Fruit fly (Drosophila melanogaster): ENCODE measurements around the gene Elo68beta.

- no peak for TF ChIP-seq klu (GFP tag; IDR thresholded peaks at IDR 0.05)
- TF ChIP-seq fd96Cb (tag; optimal IDR thresholded peaks at IDR 0.05), result no peak
- peak; percentile 80 for TF ChIP-seq twi (tag; optimal IDR thresholded peaks at IDR 0.05)
- TF ChIP-seq NfI (GFP tag; optimal IDR thresholded peaks at IDR 0.05), result no peak
- TF ChIP-seq CG3726 (GFP tag; IDR thresholded peaks at IDR 0.05), result no peak
- no peak for TF ChIP-seq Xrp1 (GFP tag; IDR thresholded peaks at IDR 0.05)
- no peak for TF ChIP-seq sim (GFP tag; IDR thresholded peaks at IDR 0.05)
- no peak for TF ChIP-seq sna (GFP tag; IDR thresholded peaks at IDR 0.05; ENCODE audit: partially characterized antibody)
- no peak for TF ChIP-seq Sox102F (GFP tag; optimal IDR thresholded peaks at IDR 0.05)
- TF ChIP-seq CG33213 (GFP tag; optimal IDR thresholded peaks at IDR 0.05), result no peak
- no peak for TF ChIP-seq CHES-1-like (GFP tag; optimal IDR thresholded peaks at IDR 0.05)
- TF ChIP-seq CG1647 (GFP tag; optimal IDR thresholded peaks at IDR 0.05), result no peak
These were observed 15.7 kb downstream of the Elo68beta start for dm6 chr3L:11085810-11086209.
